Fruit fly (Drosophila melanogaster) whole organism, embryonic: ENCODE results near the gene Kah.

Experiments
- Awh ChIP-seq: fragments of 200-800 bp; sonication (Bioruptor generic); IDR thresholded peaks from 2 replicates; pipeline ENCODE4, ENCODE4 v1.3.6; 2022; ENCODE audit warnings: missing biosample characterization, missing genetic modification characterization
- B-H1 ChIP-seq: fragments of 200-800 bp; sonication (Bioruptor generic); IDR thresholded peaks from 3 replicates; pipeline ENCODE4 v1.3.6; 2022; ENCODE audit warnings: missing biosample characterization, missing genetic modification characterization
- Bteb2 ChIP-seq: fragments of 200-800 bp; sonication (Bioruptor generic); optimal IDR thresholded peaks from 2 replicates; lab custom pipeline; 2016; ENCODE audit warnings: missing biosample characterization, missing genetic modification characterization
- CG10654 ChIP-seq: fragments of 200-800 bp; sonication (Bioruptor generic); optimal IDR thresholded peaks from 2 replicates; lab custom pipeline; 2016; ENCODE audit warnings: missing biosample characterization, missing genetic modification characterization
- CG11085 ChIP-seq: fragments of 200-800 bp; sonication (Bioruptor generic); IDR thresholded peaks from 2 replicates; pipeline ENCODE4 v1.3.6; 2022; ENCODE audit warnings: missing biosample characterization, missing genetic modification characterization
- CG12071 ChIP-seq: fragments of 200-800 bp; sonication (Bioruptor generic); optimal IDR thresholded peaks from 3 replicates; lab custom pipeline; 2018; ENCODE audit warnings: missing biosample characterization, mild to moderate bottlenecking, missing genetic modification characterization
- CG1233 ChIP-seq: fragments of 200-800 bp; sonication (Bioruptor generic); optimal IDR thresholded peaks from 4 replicates; lab custom pipeline; 2018; ENCODE audit warnings: missing biosample characterization, mild to moderate bottlenecking, missing genetic modification characterization
- CG14860 ChIP-seq: fragments of 200-800 bp; sonication (Bioruptor generic); IDR thresholded peaks from 3 replicates; pipeline ENCODE4 v1.3.6; 2022; ENCODE audit warnings: missing biosample characterization, missing genetic modification characterization; ENCODE audit not compliant: partially characterized antibody
- CG15601 ChIP-seq: fragments of 200-800 bp; sonication (Bioruptor generic); optimal IDR thresholded peaks from 3 replicates; lab custom pipeline; 2019; ENCODE audit warnings: missing biosample characterization, mild to moderate bottlenecking, missing genetic modification characterization, moderate library complexity
- CG16863 ChIP-seq: fragments of 200-800 bp; sonication (Bioruptor generic); optimal IDR thresholded peaks from 3 replicates; lab custom pipeline; 2016; ENCODE audit warnings: missing biosample characterization, missing genetic modification characterization
- CG30020 ChIP-seq: fragments of 200-800 bp; optimal IDR thresholded peaks from 2 replicates; lab custom pipeline; 2019; ENCODE audit warnings: missing biosample characterization, mild to moderate bottlenecking, missing genetic modification characterization, moderate library complexity
- CG33213 ChIP-seq: fragments of 200-800 bp; sonication (Bioruptor generic); optimal IDR thresholded peaks from 3 replicates; lab custom pipeline; 2016; ENCODE audit warnings: missing biosample characterization, missing genetic modification characterization
- CG34224 ChIP-seq: fragments of 200-800 bp; sonication (Bioruptor generic); IDR thresholded peaks from 3 replicates; pipeline ENCODE4 v1.3.6; 2022; ENCODE audit warnings: missing biosample characterization, missing genetic modification characterization; ENCODE audit not compliant: partially characterized antibody
- CG34422 ChIP-seq: fragments of 200-800 bp; sonication (Bioruptor generic); IDR thresholded peaks from 3 replicates; pipeline ENCODE4 v1.3.6; 2022; ENCODE audit warnings: missing biosample characterization, missing genetic modification characterization
- CG43689 ChIP-seq: fragments of 200-800 bp; sonication (Bioruptor generic); IDR thresholded peaks from 2 replicates; pipeline ENCODE4 v1.3.6; 2022; ENCODE audit warnings: missing biosample characterization, missing genetic modification characterization
- CG5245 ChIP-seq: fragments of 200-800 bp; sonication (Bioruptor generic); optimal IDR thresholded peaks from 3 replicates; lab custom pipeline; 2016; ENCODE audit warnings: missing biosample characterization, missing genetic modification characterization
- CG6272 ChIP-seq: fragments of 200-800 bp; sonication (Bioruptor generic); IDR thresholded peaks from 2 replicates; pipeline ENCODE4 v1.3.6; 2022; ENCODE audit warnings: missing biosample characterization, missing genetic modification characterization
- CG8281 ChIP-seq: fragments of 200-800 bp; sonication (Bioruptor generic); optimal IDR thresholded peaks from 2 replicates; lab custom pipeline; 2018; ENCODE audit warnings: missing biosample characterization, mild to moderate bottlenecking, missing genetic modification characterization, moderate library complexity
- CG9437 ChIP-seq: fragments of 200-800 bp; sonication (Bioruptor generic); optimal IDR thresholded peaks from 2 replicates; lab custom pipeline; 2018; ENCODE audit warnings: missing biosample characterization, mild to moderate bottlenecking, missing genetic modification characterization
- Dfd ChIP-seq, 2 experiments: fragments of >200 bp; optimal IDR thresholded peaks; 2 replicates each; lab custom pipeline; 2017; ENCODE audit warnings: missing biosample characterization in 2 of 2, missing genetic modification characterization in 2 of 2
- GATAe ChIP-seq: fragments of 200-800 bp; sonication (Bioruptor generic); conservative IDR thresholded peaks from 2 replicates; pipeline ENCODE4 v1.3.6; 2022; ENCODE audit warnings: missing biosample characterization, missing genetic modification characterization
- HLHmδ ChIP-seq: fragments of 200-800 bp; sonication (Bioruptor generic); optimal IDR thresholded peaks from 2 replicates; lab custom pipeline; 2018; ENCODE audit warnings: missing biosample characterization, mild to moderate bottlenecking, missing genetic modification characterization, moderate library complexity
- Hr51 ChIP-seq, 2 experiments: fragments of 200-800 bp; sonication (Bioruptor generic); optimal IDR thresholded peaks; 2 replicates in 1 of 2; 3 replicates in 1 of 2; lab custom pipeline; 2016 to 2018; ENCODE audit warnings: missing biosample characterization in 2 of 2, missing genetic modification characterization in 2 of 2, mild to moderate bottlenecking in 1 of 2, moderate library complexity in 1 of 2
- NK7.1 ChIP-seq: fragments of 200-800 bp; sonication (Bioruptor generic); optimal IDR thresholded peaks from 3 replicates; lab custom pipeline; 2016; ENCODE audit warnings: missing biosample characterization, missing genetic modification characterization
- Sin3A ChIP-seq: fragments of >200 bp; optimal IDR thresholded peaks from 2 replicates; lab custom pipeline; 2018
- Vsx1 ChIP-seq: fragments of 200-800 bp; sonication (Bioruptor generic); optimal IDR thresholded peaks from 2 replicates; lab custom pipeline; 2017; ENCODE audit warnings: missing biosample characterization, mild to moderate bottlenecking, missing genetic modification characterization, missing genetic modification reagents
- ac ChIP-seq: fragments of 200-800 bp; sonication (Bioruptor generic); optimal IDR thresholded peaks from 3 replicates; lab custom pipeline; 2017; ENCODE audit warnings: missing biosample characterization, mild to moderate bottlenecking, missing genetic modification characterization
- ato ChIP-seq: fragments of 200-800 bp; sonication (Bioruptor generic); IDR thresholded peaks from 2 replicates; pipeline ENCODE4 v1.3.6; 2022; ENCODE audit warnings: missing biosample characterization, missing genetic modification characterization; ENCODE audit not compliant: partially characterized antibody
- br ChIP-seq: fragments of >200 bp; optimal IDR thresholded peaks from 2 replicates; lab custom pipeline; 2017
- cato ChIP-seq: fragments of 200-800 bp; sonication (Bioruptor generic); optimal IDR thresholded peaks from 2 replicates; lab custom pipeline; 2016; ENCODE audit warnings: missing biosample characterization, missing genetic modification characterization, borderline replicate concordance
- crol ChIP-seq: fragments of 200-800 bp; sonication (Bioruptor generic); IDR thresholded peaks from 2 replicates; pipeline ENCODE4 v1.3.6; 2022; ENCODE audit warnings: missing biosample characterization, missing genetic modification characterization
- dan ChIP-seq: fragments of 200-800 bp; sonication (Bioruptor generic); IDR thresholded peaks from 2 replicates; pipeline ENCODE4 v1.3.6; 2022; ENCODE audit warnings: missing biosample characterization, missing genetic modification characterization
- disco-r ChIP-seq: fragments of 200-800 bp; sonication (Bioruptor generic); optimal IDR thresholded peaks from 2 replicates; lab custom pipeline; 2016; ENCODE audit warnings: missing biosample characterization, missing genetic modification characterization
- dm ChIP-seq: fragments of 200-800 bp; sonication (Bioruptor generic); optimal IDR thresholded peaks from 3 replicates; lab custom pipeline; 2016; ENCODE audit warnings: missing biosample characterization, missing genetic modification characterization
- dysf ChIP-seq: fragments of 200-800 bp; sonication (Bioruptor generic); IDR thresholded peaks from 3 replicates; pipeline ENCODE4 v1.3.6; 2022; ENCODE audit warnings: missing biosample characterization, missing genetic modification characterization
- ftz-f1 ChIP-seq: fragments of 200-800 bp; sonication (Bioruptor generic); optimal IDR thresholded peaks from 2 replicates; lab custom pipeline; 2016; ENCODE audit warnings: missing biosample characterization, missing genetic modification characterization
- gfzf ChIP-seq: fragments of 200-800 bp; sonication (Bioruptor generic); optimal IDR thresholded peaks from 2 replicates; lab custom pipeline; 2016; ENCODE audit warnings: missing biosample characterization, mild to moderate bottlenecking, missing genetic modification characterization, moderate library complexity
- gt ChIP-seq: fragments of 200-800 bp; sonication (Bioruptor generic); IDR thresholded peaks from 2 replicates; pipeline ENCODE4 v1.3.6; 2022; ENCODE audit warnings: missing biosample characterization, missing genetic modification characterization
- jumu ChIP-seq: fragments of 200-800 bp; sonication (Bioruptor generic); optimal IDR thresholded peaks from 3 replicates; lab custom pipeline; 2016; ENCODE audit warnings: missing biosample characterization, missing genetic modification characterization
- mld ChIP-seq: fragments of 200-800 bp; sonication (Bioruptor generic); IDR thresholded peaks from 3 replicates; pipeline ENCODE4 v1.3.6; 2022; ENCODE audit warnings: missing biosample characterization, missing genetic modification characterization; ENCODE audit not compliant: partially characterized antibody
- pb ChIP-seq: fragments of 200-800 bp; sonication (Bioruptor generic); optimal IDR thresholded peaks from 3 replicates; lab custom pipeline; 2016; ENCODE audit warnings: missing biosample characterization, missing genetic modification characterization
- peb ChIP-seq: fragments of 200-800 bp; sonication (Bioruptor generic); IDR thresholded peaks from 2 replicates; pipeline ENCODE4 v1.3.6; 2022; ENCODE audit warnings: missing biosample characterization, missing genetic modification characterization
- phol ChIP-seq: fragments of 200-800 bp; sonication (Bioruptor generic); optimal IDR thresholded peaks from 3 replicates; lab custom pipeline; 2018; ENCODE audit warnings: missing biosample characterization, mild to moderate bottlenecking, missing genetic modification characterization, moderate library complexity
- pnt ChIP-seq: fragments of 200-800 bp; sonication (Bioruptor generic); optimal IDR thresholded peaks from 3 replicates; lab custom pipeline; 2016; ENCODE audit warnings: missing biosample characterization, missing genetic modification characterization
- psq ChIP-seq: fragments of 200-800 bp; sonication (Bioruptor generic); optimal IDR thresholded peaks from 2 replicates; lab custom pipeline; 2017; ENCODE audit warnings: missing biosample characterization, missing genetic modification characterization
- shn ChIP-seq: fragments of 200-800 bp; sonication (Bioruptor generic); optimal IDR thresholded peaks from 3 replicates; lab custom pipeline; 2016; ENCODE audit warnings: missing biosample characterization, missing genetic modification characterization
- slbo ChIP-seq: fragments of 200-800 bp; sonication (Bioruptor generic); IDR thresholded peaks from 2 replicates; pipeline ENCODE4 v1.3.6; 2022; ENCODE audit warnings: missing biosample characterization, missing genetic modification characterization
- sob ChIP-seq: fragments of 200-800 bp; sonication (Bioruptor generic); IDR thresholded peaks from 2 replicates; pipeline ENCODE4 v1.3.6; 2022; ENCODE audit warnings: missing biosample characterization, missing genetic modification characterization
- stwl ChIP-seq: fragments of 200-800 bp; sonication (Bioruptor generic); optimal IDR thresholded peaks from 3 replicates; lab custom pipeline; 2018; ENCODE audit warnings: missing biosample characterization, mild to moderate bottlenecking, missing genetic modification characterization, moderate library complexity
- tap ChIP-seq: fragments of 200-800 bp; optimal IDR thresholded peaks from 3 replicates; lab custom pipeline; 2019; ENCODE audit warnings: missing biosample characterization, mild to moderate bottlenecking, missing genetic modification characterization, moderate library complexity
- tgo ChIP-seq: fragments of 200-800 bp; sonication (Bioruptor generic); IDR thresholded peaks from 3 replicates; pipeline ENCODE4 v1.3.6; 2022; ENCODE audit warnings: missing biosample characterization, missing genetic modification characterization
- tll ChIP-seq, 2 experiments: fragments of 200-800 bp in 1 of 2; fragments of >200 bp in 1 of 2; sonication (Bioruptor generic) in 1 of 2; optimal IDR thresholded peaks; 2 replicates each; lab custom pipeline; 2017 to 2019; ENCODE audit warnings: missing biosample characterization in 2 of 2, missing genetic modification characterization in 2 of 2, mild to moderate bottlenecking in 1 of 2, moderate library complexity in 1 of 2
- yki ChIP-seq: fragments of >200 bp; optimal IDR thresholded peaks from 3 replicates; lab custom pipeline; 2018

Kah gene

dm6 chr3L:638031-638414 lies 48.9 kb upstream of the Kah start (continued):
- no peak for TF ChIP-seq HLHmδ (GFP tag; lab: Kevin White, UChicago)
- no peak for TF ChIP-seq pb (GFP tag; lab: Kevin White, UChicago)
- TF ChIP-seq tap (tag; lab: Kevin White, UChicago) = no peak
- no peak for TF ChIP-seq jumu
- TF ChIP-seq slbo (GFP tag; lab: Robert Waterston, UW) = 0 out of 2 replicates have a peak, but pooled peaks have one; percentile 9
- no peak for TF ChIP-seq dan (GFP tag; lab: Robert Waterston, UW)
- no peak for TF ChIP-seq CG5245 (GFP tag; lab: Kevin White, UChicago)
- no peak for TF ChIP-seq CG43689 (GFP tag; lab: Robert Waterston, UW)
- TF ChIP-seq Hr51 (GFP tag; optimal IDR thresholded peaks at IDR 0.05; lab: Kevin White, UChicago) = no peak
- TF ChIP-seq CG11085 (GFP tag; lab: Robert Waterston, UW) = no peak
- TF ChIP-seq ato (GFP tag; lab: Robert Waterston, UW) = no peak
- TF ChIP-seq yki = no peak
- TF ChIP-seq Bteb2 (GFP tag; lab: Kevin White, UChicago) = no peak
- TF ChIP-seq Sin3A = no peak
- TF ChIP-seq CG1233 (GFP tag; lab: Kevin White, UChicago) = no peak
- no peak for TF ChIP-seq stwl (tag; lab: Kevin White, UChicago)
- no peak for TF ChIP-seq Awh (GFP tag; lab: Robert Waterston, UW)
- TF ChIP-seq GATAe = no peak
- no peak for TF ChIP-seq ac (GFP tag; lab: Kevin White, UChicago)
- no peak for TF ChIP-seq CG34422 (GFP tag; lab: Robert Waterston, UW)
- no peak for TF ChIP-seq ftz-f1 (GFP tag; lab: Kevin White, UChicago)
- TF ChIP-seq CG14860 (GFP tag; lab: Robert Waterston, UW) = no peak
- no peak for TF ChIP-seq CG33213 (GFP tag; lab: Kevin White, UChicago)
- peak; percentile 17 for TF ChIP-seq CG8281 (tag; lab: Kevin White, UChicago)
- TF ChIP-seq Vsx1 = no peak
- no peak for TF ChIP-seq cato (GFP tag; lab: Kevin White, UChicago)
- TF ChIP-seq B-H1 (GFP tag; lab: Robert Waterston, UW) = no peak
- TF ChIP-seq mld = no peak
- TF ChIP-seq peb = no peak
- TF ChIP-seq NK7.1 (GFP tag; lab: Kevin White, UChicago) = no peak
- TF ChIP-seq shn (GFP tag; lab: Kevin White, UChicago) = no peak
- TF ChIP-seq tgo (GFP tag; lab: Robert Waterston, UW) = no peak
- no peak for TF ChIP-seq CG9437 (GFP tag; lab: Kevin White, UChicago)
- no peak for TF ChIP-seq CG12071 (GFP tag; lab: Kevin White, UChicago)
- peak; percentile 17 for TF ChIP-seq CG15601 (tag; lab: Kevin White, UChicago)
- no peak for TF ChIP-seq tll (GFP tag; optimal IDR thresholded peaks at IDR 0.05; lab: Kevin White, UChicago)
- TF ChIP-seq pnt = no peak
- no peak for TF ChIP-seq psq (GFP tag; lab: Kevin White, UChicago)
- no peak for TF ChIP-seq gt
- TF ChIP-seq disco-r (GFP tag; lab: Kevin White, UChicago) = no peak
- no peak for TF ChIP-seq CG10654
- TF ChIP-seq br (lab: Kevin White, UChicago) = no peak
- no peak for TF ChIP-seq dysf (GFP tag; lab: Robert Waterston, UW)
- TF ChIP-seq CG34224 (GFP tag; lab: Robert Waterston, UW) = no peak
- no peak for TF ChIP-seq CG16863
- TF ChIP-seq sob (GFP tag; lab: Robert Waterston, UW) = no peak
- TF ChIP-seq gfzf (GFP tag; lab: Kevin White, UChicago) = no peak
- TF ChIP-seq CG6272 (GFP tag; lab: Robert Waterston, UW) = no peak
- TF ChIP-seq dm (GFP tag; lab: Kevin White, UChicago) = peak; percentile 8
- no peak for TF ChIP-seq CG30020 (tag; lab: Kevin White, UChicago)
- TF ChIP-seq crol (GFP tag; lab: Robert Waterston, UW) = no peak
- TF ChIP-seq Dfd (GFP tag; optimal IDR thresholded peaks at IDR 0.05; lab: Kevin White, UChicago) = no peak
- no peak for TF ChIP-seq phol (tag; lab: Kevin White, UChicago)
